Fruit fly (Drosophila melanogaster) Kc167 (cell line): ENCODE results near the gene CG46435.

Experiments
- Myc ChIP-seq: fragments of >200 bp; optimal IDR thresholded peaks from 2 replicates; lab custom pipeline; 2017; ENCODE audit warnings: missing external identifiers
- Sin3A ChIP-seq: fragments of >200 bp; optimal IDR thresholded peaks from 2 replicates; lab custom pipeline; 2018; ENCODE audit warnings: missing external identifiers
- h ChIP-seq: fragments of >200 bp; optimal IDR thresholded peaks from 3 replicates; lab custom pipeline; 2018; ENCODE audit warnings: missing external identifiers
- insv ChIP-seq: fragments of >200 bp; optimal IDR thresholded peaks from 3 replicates; lab custom pipeline; 2018; ENCODE audit warnings: missing external identifiers
- psq ChIP-seq: fragments of >200 bp; optimal IDR thresholded peaks from 2 replicates; lab custom pipeline; 2017; ENCODE audit warnings: missing external identifiers
- ttk ChIP-seq: sonication (Bioruptor generic); optimal IDR thresholded peaks from 2 replicates; lab custom pipeline; 2017; ENCODE audit warnings: missing external identifiers

Gene CG46435

DNA sequence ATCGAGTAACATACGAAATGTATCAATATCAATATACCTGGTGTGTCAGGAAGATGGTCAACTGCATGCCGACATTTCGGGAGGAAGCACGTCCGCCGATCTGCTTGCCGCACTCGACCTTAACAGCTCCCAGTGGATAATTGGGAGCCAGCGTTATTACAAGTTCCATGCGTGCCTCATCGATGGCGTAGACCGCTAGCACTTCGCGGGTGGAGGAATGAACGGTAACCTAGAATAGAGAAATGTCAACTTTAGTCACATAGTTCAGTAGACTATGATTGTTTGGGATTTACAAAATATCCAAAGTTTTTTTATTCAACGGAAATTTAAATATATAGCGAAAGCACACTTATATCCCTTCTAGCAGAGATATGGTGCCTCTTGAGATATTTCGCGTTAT is at the start of gene CG46435, which contains the start of gene Rcd7:
CG46435 (plus strand) TSS at position 301 of the 400 bp plus-strand sequence.
Rcd7 (plus strand) TSS at position 301 of the 400 bp plus-strand sequence.
- TF ChIP-seq psq (lab: Kevin White, UChicago) (no peak), ttk (lab: Kevin White, UChicago) (no peak), Myc (lab: Kevin White, UChicago) (no peak), h (lab: Kevin White, UChicago) (no peak), insv (lab: Kevin White, UChicago) (no peak), Sin3A (no peak)

DNA sequence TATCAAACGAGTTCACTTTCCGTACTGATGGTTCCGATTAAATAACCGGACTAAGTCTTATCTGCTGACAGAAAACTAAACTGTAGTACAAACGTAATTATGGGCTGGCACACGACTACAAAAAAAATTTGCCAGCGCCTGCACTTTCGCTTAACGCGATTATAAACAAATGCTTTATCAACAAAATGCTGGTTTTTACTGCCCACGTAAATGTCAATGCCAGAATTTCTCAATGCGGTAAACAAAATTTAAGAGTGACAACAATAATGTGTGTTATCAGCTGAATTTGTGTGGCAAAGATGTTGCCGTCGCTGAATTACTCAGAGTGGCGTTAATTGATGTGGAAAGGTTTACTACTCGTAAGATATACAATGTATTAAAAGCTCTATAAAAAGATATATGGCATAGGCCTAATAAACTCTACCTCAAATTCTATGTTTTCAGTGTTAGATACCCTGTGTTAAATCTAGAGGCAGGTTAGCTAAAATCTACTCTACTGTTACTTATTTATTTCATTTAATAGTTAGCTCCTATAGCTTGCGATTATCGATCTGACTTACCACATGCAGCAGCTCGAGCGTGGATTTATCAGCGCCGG is 48.8 kb upstream of the CG46435 start:
- TF ChIP-seq Sin3A (no peak), psq (lab: Kevin White, UChicago) (no peak), ttk (lab: Kevin White, UChicago) (no peak), insv (lab: Kevin White, UChicago) (no peak), Myc (lab: Kevin White, UChicago) (no peak), h (lab: Kevin White, UChicago) (no peak)

DNA sequence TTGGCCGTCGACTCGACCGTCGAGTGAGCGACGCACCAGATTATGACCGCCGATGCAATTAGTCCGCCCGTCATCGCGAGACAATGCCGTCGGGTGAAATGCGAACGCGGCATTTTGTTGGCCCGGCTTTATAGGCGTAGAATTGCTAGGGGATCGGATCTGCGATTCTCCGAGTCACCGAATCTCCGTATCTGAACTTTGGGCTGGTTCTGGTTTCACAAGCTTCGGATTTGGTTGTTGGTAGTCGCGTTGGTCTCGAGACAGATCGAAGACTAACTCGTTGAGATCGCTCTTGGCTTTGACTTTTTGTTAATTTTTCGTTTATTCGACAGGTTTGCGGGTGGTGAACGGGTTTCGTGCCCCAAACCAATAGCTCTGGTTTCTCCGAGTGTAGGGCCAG is 48.3 kb upstream of the CG46435 start:
- TF ChIP-seq h (lab: Kevin White, UChicago) (no peak), Myc (lab: Kevin White, UChicago) (no peak), Sin3A (no peak), psq (lab: Kevin White, UChicago) (no peak), insv (lab: Kevin White, UChicago) (no peak), ttk (lab: Kevin White, UChicago) (no peak)

DNA sequence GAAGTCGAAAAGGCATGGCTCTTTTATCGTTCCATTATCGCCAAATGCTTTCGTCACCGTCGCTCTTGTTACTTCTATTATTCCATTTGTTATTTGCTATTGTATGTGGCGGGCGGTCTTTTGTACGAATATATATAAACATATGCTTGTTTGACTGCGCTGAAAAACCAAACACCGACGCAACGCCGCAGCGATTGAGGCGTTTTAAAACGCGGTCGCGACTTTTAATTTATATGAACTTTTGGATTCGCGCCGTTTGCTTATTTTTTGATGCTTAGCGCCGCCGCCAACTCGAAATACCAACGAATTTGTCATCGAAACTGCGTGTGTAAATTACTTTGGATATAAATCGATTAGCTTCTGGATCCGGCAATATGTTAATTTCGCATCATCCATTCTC is 47.8 kb upstream of the CG46435 start:
- TF ChIP-seq h (lab: Kevin White, UChicago): no peak
- no peak for TF ChIP-seq ttk (lab: Kevin White, UChicago)
- TF ChIP-seq Sin3A: no peak
- no peak for TF ChIP-seq Myc (lab: Kevin White, UChicago)
- TF ChIP-seq insv (lab: Kevin White, UChicago): no peak
- no peak for TF ChIP-seq psq (lab: Kevin White, UChicago)

DNA sequence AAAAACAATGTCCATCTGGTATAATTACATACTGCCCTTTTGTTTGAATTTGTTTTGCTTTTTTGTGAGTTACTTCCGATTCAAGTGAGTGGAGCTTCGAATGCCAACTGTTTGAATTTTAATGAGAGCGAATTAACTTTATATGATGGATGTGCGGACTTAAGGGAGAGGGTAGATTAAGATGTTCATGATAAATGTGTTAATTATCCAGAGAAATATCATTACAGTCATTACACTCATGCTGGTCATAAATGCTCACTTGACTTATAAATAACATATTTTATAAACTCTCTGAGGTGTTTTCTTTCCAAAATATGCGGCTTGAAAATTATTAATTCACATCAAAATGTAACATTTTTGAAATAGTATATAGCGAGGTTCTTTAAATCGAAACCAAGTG is 47.3 kb upstream of the CG46435 start, which contains the start of gene CG9449:
CG9449 (minus strand) TSS at position 101 of the 400 bp plus-strand sequence.
- TF ChIP-seq insv (lab: Kevin White, UChicago): no peak
- TF ChIP-seq psq (lab: Kevin White, UChicago): no peak
- no peak for TF ChIP-seq h (lab: Kevin White, UChicago)
- no peak for TF ChIP-seq Myc (lab: Kevin White, UChicago)
- no peak for TF ChIP-seq Sin3A
- TF ChIP-seq ttk (lab: Kevin White, UChicago): no peak

DNA sequence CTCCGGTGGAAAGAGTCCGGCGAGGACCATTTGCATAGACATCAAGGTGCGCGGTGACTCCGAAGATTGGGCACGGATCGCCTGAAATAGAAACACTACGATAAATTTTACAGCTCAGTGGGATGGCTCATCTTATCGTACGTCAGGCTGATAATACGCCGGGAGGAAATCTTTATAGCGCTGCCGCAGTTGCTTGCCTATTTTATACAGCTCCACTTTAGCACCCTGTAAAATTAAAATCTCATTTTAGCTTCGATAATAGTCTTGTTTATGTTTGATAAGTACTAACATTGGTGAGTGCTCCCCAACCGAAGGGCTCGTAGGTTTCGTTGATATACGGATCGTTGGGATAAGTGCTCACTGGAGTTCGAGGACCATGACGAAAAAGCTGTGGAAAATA is 45.6 kb upstream of the CG46435 start:
- TF ChIP-seq insv (lab: Kevin White, UChicago) (no peak), Myc (lab: Kevin White, UChicago) (no peak), h (lab: Kevin White, UChicago) (no peak)

DNA sequence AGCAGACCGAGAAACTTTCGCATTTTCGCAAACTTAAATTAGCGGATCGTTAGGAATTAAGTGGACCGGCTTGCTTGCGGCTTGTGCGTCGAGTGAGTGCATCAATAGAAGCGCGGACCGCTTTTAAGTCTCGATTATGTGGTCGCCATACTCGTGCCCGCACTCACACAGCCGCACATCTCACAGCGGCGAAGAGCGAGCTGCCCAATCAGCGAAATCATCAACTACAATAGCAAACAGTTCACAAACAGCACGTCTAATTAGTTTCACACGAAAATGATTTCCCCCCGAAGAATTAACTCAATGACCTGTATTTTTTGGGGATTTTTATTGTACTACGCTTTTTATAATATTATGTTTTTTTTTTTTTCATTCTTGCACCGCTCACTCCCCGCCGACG is 44.2 kb upstream of the CG46435 start, which contains the start of gene CG9451:
CG9451 (minus strand) TSS at position 101 of the 400 bp plus-strand sequence.
- TF ChIP-seq insv (lab: Kevin White, UChicago) (no peak), ttk (lab: Kevin White, UChicago) (no peak), Myc (lab: Kevin White, UChicago) (no peak), psq (lab: Kevin White, UChicago) (no peak), Sin3A (no peak), h (lab: Kevin White, UChicago) (no peak)

DNA sequence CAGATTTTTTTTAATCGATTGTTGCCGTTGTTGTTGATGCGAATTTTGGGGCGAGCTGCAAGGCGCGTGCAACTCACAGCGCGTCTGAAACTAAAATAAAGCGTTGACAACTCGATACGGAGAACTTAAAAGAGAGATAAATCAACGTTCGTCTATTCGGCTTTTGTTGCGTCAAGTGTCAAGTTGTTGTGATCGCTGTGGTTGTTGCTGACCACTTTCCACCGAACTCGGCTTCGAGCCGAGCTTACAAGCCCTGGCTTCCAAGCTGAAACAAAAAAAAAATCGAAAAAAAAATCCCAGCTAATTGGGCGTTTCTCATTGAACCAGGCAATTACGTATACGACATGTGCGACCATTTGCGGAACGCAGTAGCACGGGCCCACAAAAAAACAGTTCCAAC is 41.1 kb upstream of the CG46435 start, which contains the start of gene CG9452:
CG9452 (minus strand) TSS at position 101 of the 400 bp plus-strand sequence.
- no peak for TF ChIP-seq ttk (lab: Kevin White, UChicago)
- TF ChIP-seq Sin3A: no peak
- TF ChIP-seq h (lab: Kevin White, UChicago): no peak
- TF ChIP-seq Myc (lab: Kevin White, UChicago): no peak
- no peak for TF ChIP-seq insv (lab: Kevin White, UChicago)
- TF ChIP-seq psq (lab: Kevin White, UChicago): no peak

DNA sequence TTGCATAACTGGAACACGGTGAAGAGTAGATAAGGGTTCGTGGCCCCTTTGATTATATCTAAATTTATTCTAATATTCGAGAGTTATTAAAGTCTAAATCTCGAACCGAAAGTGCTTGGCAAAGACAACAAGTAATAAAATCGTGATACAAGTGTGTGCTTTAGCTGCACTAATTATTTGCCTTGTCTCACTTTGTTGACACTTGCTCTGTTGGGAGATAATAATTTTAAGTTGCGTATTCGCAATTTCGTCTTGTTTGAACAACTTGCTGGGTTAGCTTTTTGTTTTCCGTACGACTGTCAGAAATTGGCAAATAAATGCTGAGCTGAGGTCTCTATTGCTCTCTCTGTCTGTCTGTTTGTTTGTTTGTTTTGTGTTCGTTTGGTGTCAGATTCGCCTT is 40.2 kb upstream of the CG46435 start:
- TF ChIP-seq psq (lab: Kevin White, UChicago): no peak

DNA sequence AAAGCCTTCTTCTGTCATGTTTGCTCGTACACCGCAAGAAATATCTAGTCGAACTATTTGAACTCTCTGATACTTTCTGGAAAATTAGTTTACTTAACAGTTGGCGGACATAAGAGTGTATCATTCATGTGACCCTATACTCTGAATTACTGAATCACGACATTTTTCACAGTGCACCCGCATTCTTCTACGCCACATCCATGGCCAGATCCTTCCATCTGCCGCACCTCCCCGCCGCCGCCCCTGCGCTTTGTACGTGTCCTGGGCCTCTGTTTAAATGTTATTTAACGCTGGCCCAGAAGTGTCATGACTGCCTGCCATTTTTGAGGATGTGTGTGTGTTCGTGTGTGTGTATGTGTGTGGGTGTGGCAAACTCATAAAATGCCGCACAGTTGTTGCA is 32.2 kb upstream of the CG46435 start:
- no peak for TF ChIP-seq Myc (lab: Kevin White, UChicago)
- TF ChIP-seq Sin3A: no peak
- TF ChIP-seq insv (lab: Kevin White, UChicago): no peak
- TF ChIP-seq ttk (lab: Kevin White, UChicago): no peak

DNA sequence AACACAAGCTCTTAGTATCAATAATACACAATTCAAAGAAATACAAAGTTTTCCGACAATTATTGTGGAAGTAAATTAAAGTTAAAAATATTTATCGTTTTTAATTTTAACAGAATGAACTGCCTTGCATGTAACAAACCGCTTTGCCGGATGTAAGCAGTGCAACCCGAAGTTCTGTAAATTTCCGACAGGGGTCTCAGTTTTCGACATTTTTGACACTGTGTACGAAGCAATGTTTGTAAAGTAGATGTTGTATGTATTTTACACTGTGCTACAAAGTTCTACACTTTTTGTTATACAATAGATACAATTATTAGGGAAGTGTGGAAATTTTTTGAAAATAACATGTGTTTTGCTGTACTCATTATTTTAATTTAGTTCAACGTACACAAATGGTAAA is 28.4 kb upstream of the CG46435 start:
- TF ChIP-seq Myc (lab: Kevin White, UChicago) (no peak), insv (lab: Kevin White, UChicago) (no peak), Sin3A (no peak), psq (lab: Kevin White, UChicago) (no peak), h (lab: Kevin White, UChicago) (no peak), ttk (lab: Kevin White, UChicago) (no peak)

DNA sequence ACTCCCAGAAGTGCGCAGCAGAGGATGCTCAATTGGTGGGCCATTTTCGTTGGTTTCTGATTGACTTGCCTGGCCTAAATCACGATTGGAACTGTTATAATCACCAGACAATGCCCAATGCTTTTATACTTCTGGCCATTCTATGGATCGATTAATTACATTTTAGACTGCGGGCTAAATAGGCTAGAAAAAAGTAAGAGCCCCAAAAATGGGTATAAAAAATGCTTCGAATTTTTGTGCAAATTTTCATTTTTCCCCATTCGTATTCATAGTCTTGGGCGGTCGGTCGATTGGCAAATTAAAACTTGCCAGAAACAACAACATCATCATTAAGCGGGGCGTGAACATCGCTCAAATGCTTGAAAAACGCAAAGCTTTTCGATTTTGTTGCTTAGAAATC is 26.7 kb upstream of the CG46435 start, which contains the start of gene Cpr76Ba:
Cpr76Ba (minus strand) TSS at position 101 of the 400 bp plus-strand sequence.
- TF ChIP-seq ttk (lab: Kevin White, UChicago): no peak
- TF ChIP-seq psq (lab: Kevin White, UChicago): no peak
